Fruit fly (Drosophila melanogaster): ENCODE measurements around the gene chrb.

Gene chrb

DNA sequence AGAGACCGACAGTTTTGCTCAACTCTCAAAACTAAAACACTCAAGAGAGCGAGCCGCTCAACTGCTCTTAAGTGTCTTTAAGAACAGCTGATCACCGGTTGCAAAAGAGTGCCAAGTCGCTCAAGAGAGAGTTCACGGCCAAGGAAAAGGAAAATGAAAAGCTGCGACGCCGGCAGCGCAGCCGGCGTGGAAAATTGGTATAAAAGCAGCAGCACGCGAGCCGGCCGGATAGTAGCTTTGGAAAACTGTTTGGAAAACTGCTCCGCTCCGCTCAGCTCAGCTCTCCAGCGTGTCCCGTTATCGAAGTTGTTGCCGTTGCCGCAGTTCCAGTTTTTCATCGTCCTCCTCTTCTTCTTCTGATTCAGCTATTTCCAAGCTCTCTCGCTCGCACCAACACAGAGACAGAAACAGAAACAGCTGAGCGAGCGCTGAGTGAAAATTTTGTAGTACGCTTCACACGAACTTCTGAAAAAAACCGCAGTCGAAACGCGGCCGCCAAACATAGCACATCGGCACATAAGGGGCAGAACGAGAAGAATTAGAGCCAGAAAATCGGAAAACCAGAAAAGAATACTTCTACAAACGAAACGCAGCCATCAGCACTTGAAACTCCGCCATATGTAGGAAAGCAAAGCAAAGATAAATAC, at the start of gene chrb:
Gene chrb, plus strand, starts transcription at position 224 of the 647 bp plus-strand sequence.
- TF ChIP-seq CG8478 (optimal IDR thresholded peaks at IDR 0.05) (no peak), CTCF (optimal IDR thresholded peaks at IDR 0.05) (no peak)

DNA sequence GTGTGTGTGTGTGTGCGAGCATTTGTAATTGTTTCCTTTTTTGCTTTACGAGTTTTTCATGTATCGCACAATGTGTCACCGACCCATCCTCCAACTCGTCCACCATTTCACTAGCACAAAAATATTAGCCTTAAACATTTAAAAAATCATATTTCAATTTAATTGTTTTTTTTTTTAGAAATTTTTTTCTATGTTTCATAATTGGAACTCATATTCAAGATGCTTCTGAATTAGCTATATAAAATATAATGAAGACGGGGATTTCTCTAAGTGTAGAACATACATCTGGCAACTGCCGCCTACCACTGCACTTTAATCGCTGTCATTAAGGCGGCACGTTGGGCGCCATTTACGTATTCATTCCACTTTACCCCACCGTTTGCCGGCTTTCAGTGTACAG, 47.8 kb upstream of the chrb start:
- no peak for TF ChIP-seq CG8478 (optimal IDR thresholded peaks at IDR 0.05)
- no peak for TF ChIP-seq CTCF (optimal IDR thresholded peaks at IDR 0.05)

DNA sequence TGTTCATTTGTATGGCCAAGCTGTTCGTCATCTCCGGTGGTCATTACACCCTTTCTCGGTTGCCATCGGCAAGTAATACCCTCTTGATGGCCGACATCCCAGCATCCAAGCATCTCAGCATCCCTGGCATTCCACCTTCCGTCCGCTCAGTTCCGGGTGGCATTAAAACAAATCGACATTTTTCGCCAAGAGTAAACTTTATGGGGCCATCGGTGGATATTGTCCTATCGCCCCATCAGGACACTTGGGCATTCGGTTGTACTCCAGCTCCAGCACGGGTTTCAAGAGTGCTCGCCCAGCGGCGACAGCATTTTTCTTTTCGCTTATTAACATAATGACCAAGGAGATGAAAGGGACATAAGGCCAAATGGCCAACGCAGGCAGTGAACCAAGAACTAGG, 47.1 kb upstream of the chrb start:
- TF ChIP-seq CTCF (optimal IDR thresholded peaks at IDR 0.05): no peak
- TF ChIP-seq CG8478 (optimal IDR thresholded peaks at IDR 0.05): no peak

DNA sequence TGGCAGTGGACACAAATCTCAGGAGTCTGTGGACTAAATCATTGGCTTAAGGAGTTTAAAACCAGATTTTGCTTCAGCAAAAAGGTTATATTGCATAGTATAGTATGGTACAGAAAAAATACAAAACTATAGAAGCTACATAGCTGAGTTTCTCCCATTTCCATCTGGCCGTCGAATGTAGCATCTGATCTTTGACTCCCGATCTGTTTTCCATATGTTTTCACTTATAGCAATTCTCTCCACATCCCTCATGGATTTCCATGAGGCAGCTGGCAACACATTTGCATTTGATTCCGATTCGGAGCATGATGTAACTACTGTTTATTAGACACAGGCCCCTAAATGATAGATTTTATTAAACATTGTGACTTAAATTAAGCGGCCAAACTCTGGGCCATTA, 46.6 kb upstream of the chrb start:
- TF ChIP-seq CTCF (optimal IDR thresholded peaks at IDR 0.05) (no peak), CG8478 (optimal IDR thresholded peaks at IDR 0.05) (no peak)

DNA sequence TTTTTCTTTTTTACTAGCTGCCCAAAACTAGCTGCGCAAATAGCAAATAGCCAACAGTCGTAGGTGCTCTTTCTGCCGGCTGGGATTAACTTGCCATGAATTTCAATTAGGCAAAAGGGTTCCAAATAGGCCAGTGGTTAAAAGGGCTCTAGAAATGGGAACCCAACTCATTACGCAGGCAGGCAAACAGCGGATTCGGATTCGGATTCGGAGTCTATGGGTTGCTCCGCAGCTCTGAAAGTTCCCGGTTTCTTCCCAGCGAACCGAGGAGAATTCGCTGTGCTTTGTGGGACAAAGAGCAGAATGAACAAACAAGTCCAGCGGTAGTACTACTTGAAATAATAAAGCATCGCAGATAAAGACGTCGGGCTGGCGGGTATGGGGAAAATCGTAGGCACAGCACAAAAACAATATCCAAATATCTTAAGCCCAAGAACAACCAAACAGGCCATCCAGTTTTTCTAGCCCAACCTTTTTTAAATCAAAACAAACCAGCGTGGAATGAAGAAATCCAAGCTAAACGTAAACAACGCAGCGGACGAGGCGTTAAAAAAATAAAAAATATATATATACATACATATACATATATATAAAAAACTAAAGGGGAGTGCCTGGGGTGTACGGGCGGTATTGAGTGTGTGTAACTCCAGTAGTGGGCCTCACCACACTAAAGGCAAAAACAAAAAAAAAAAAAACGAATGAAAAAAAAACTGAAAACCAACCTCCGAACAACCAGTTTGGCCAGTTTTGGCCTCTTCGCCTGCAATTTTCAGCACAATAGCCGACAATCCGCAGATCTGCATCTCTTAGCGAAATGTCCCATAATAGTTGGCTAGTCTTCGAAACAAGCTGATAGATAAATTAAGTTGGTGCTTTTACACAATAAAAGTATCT, 45.2 kb upstream of the chrb start:
- no peak for TF ChIP-seq CG8478 (optimal IDR thresholded peaks at IDR 0.05)
- TF ChIP-seq CTCF (optimal IDR thresholded peaks at IDR 0.05): no peak

DNA sequence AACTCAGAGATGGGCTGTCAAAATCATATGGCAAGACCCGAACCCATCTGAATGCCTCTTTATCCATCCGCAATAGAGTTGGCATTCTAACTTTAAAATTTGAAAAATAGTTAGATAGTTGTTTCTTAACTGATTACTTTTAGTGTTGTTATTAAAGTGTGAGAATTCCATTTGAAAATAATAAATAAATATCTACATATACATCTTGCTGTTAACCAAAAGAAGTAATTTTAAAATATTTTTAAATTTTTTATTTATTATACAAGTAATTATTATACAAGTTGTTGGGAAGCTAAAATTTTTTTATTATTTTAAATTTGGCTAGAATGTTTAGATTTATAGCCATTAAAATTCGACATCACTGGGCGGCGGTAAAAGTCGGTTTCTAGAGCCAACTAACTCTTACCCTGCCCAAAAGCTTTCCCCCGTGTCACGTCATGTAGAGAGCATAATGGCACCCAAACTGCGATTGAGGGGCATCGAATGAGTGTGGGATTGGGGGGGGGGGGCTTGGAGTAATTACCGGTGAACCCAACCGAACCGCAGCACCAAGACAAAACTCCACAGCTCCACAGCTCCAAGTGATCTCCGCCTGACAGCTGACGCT, 43.8 kb upstream of the chrb start:
- TF ChIP-seq CG8478 (optimal IDR thresholded peaks at IDR 0.05) (no peak), CTCF (optimal IDR thresholded peaks at IDR 0.05) (no peak)

DNA sequence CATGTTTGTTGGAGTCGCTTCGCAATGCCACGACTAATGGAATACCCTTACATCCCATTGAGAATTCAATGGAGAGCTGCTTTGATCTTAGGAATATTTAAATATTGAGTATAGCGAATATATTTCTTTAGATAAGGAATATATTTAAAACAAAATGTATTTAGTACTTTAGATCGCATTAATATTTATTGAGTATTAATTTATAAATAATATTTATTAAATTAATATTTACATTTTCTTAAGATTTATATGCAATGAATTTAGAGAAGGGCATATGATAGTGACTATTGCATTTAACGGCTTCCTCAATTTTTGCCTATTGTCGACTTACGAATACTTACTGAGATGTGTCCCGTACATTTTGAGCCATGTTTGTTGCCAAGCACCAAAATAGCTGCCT, 43.2 kb upstream of the chrb start:
- TF ChIP-seq CTCF (optimal IDR thresholded peaks at IDR 0.05) (no peak), CG8478 (optimal IDR thresholded peaks at IDR 0.05) (no peak)

DNA sequence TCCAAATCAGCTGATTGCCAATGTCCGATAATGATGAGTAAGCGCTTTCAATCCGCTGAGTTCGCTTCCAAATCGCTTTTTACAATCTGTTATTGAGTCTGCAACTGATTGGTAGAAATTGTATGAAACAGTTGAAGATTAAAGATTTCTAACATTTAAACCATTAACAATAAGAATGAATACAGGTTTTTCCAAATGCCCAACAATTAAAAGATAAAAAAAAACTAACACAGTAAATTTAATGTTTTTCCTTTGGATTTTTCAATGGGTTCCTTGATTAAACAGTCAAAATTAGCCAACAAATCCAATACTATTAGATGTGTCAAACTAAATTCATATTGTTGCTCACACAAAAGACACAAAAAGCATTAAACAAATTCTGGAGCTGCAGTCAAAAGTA, 42.5 kb upstream of the chrb start, which contains the start of gene CG7557:
Gene CG7557, plus strand, starts transcription at position 301 of the 400 bp plus-strand sequence.
- TF ChIP-seq CTCF (optimal IDR thresholded peaks at IDR 0.05) (no peak), CG8478 (optimal IDR thresholded peaks at IDR 0.05) (no peak)

DNA sequence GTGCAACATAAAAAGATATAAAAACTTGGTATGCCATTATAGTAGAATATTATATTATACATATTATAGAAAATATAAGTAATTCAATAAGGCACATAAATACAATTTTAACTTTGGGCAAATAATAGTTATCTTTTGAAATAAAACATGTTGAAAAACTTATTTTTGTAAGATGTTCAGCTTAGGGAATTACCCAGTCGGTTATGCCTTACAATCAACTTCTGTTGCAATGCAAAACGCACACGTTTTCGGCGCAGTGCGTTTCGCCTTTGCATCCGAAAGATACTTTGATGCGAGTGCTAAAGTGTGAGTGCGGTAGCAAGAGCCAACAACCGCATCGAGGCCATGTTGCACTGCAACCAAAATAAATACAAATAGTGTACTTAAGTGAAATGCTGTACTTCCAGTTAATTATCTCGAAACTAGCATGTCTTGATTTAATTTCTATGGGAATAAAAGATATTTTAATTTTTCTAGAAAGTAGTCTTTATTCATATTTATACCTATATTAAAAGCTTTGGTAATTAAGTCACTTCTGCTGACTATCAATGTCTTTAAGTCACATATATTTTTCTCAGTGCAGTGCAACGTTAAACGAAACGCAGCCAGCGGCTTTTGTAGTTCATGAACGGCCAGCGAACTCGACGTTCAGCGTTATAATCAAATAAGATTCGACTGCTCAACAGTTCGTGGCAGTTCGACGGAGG, 40.2 kb upstream of the chrb start:
- TF ChIP-seq CG8478 (optimal IDR thresholded peaks at IDR 0.05): no peak
- TF ChIP-seq CTCF (optimal IDR thresholded peaks at IDR 0.05): no peak

DNA sequence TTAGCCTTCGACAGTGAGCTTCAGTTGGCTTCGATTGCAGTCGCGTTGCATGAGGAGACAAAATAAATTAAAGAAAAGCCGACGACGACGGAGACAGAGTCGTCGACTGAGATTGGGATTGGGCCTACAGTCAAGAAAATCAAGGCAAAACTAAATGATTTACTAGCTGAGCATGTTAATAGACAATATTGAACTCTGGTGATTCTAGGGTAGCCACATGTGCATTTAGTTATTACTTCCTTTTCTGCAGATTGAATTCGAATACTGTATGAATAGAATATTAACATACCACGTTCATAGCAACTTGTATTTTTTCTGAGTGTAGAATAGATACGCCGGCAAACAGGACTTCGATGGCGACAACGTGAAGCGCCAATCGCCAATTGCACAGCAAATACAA, 39.0 kb upstream of the chrb start:
- TF ChIP-seq CTCF (optimal IDR thresholded peaks at IDR 0.05) (no peak), CG8478 (optimal IDR thresholded peaks at IDR 0.05) (no peak)

DNA sequence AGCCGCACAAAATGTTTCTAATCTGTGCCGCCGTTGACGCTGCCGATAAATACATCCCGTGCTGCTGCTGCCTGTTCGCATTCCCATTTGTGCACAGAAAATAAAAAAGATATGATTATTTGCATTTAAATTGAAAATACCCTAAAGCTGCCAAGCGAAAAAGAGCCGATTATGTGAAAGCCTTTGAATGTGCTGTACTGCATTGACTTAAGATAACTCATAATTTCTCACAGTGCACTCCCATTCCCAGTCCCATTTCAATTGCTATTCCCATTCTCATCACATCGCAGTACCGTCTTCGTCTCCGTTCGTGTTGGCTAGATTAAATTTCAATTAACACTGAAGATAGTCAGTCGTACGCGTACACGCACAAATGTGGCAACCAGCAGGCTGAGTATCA, 38.4 kb upstream of the chrb start:
- TF ChIP-seq CTCF (optimal IDR thresholded peaks at IDR 0.05): no peak
- TF ChIP-seq CG8478 (optimal IDR thresholded peaks at IDR 0.05): no peak

DNA sequence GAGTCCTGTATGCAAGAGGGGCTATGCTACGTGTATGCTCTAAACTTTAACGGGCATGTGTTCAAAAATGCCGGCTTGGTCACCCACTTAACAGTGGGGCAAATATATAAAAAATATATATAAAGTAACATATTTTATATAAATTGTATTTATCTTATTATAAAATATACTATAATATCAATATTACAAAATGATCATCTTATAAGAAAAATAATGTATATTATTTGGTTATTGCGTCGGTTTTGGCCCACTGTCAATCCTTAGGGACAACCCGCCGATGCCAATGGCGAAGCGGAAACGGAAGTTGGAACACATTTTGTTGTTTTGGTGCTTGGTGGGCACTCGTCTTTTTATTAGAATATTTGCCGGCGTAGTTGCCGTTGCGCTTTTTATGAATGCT, 36.8 kb upstream of the chrb start:
- TF ChIP-seq CG8478 (optimal IDR thresholded peaks at IDR 0.05) (no peak), CTCF (optimal IDR thresholded peaks at IDR 0.05) (no peak)

DNA sequence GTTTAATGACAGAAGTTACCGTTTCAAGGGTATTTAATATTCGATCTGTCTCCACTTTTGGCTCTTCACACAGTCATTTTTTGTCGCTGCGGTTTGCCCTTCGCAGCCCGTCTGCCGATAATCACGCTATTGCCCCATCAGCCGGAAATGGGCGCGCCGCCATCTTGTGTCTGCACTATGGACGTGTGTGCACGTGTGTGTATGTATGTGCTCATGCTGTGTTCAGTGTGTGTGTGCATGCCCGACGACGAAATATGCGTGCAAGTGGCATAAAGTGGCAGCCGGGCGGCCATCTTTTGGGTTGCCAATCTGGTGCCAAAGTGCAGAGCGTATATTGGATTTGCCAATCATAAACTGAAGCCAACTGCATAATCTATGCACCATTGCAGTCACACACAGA, 32.9 kb upstream of the chrb start:
- TF ChIP-seq CG8478 (optimal IDR thresholded peaks at IDR 0.05) (no peak), CTCF (optimal IDR thresholded peaks at IDR 0.05) (no peak)

DNA sequence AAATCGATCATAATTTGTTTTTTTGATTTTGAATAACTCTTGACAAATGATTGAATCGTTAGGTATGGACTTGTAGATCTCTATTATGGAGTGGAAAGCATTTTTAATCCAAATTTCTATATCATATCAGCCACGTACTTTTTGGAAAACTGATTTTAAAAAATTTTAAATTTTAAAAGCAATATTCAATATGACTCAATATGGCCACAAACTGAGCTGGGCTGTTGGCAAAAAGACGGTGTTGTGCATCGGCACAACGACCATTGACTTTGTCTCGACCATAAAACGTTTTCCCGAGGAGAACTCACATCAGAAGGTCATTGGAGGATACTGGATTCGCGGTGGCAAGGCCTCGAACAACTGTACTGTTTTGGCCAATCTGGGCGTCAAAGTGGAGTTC, 29.0 kb upstream of the chrb start, which contains the start of the genes CG12289 and CG7551:
Gene CG12289, minus strand, starts transcription at position 101 of the 400 bp plus-strand sequence.
Gene CG7551, plus strand, starts transcription at position 121 of the 400 bp plus-strand sequence.
- no peak for TF ChIP-seq CG8478 (optimal IDR thresholded peaks at IDR 0.05)
- no peak for TF ChIP-seq CTCF (optimal IDR thresholded peaks at IDR 0.05)

DNA sequence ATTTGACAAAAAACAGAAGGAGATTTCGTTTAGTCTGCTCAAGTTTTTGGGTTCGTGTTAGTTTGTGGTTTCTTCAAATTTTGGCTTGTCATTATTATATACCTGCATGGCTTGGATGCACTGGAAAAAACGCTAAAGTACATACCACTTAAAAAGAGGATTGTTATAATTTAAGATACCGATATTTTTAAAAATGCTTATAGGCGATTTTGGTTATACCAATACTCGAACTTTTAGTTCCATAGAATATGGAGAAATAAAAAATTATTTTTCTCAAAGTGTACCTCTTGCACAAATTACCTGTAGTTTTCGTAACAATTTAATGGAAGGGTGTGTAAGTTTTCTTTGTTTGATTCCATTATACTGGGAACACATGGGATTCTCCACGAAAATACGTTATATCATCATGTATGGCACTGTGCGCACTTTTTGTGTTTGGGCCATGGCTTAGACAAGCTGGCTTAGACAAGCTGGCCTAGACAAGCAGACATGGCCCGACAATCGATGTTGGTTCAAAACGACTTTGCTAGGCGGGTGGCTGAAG, 21.9 kb upstream of the chrb start, which contains the start of gene Fum3:
Gene Fum3, minus strand, starts transcription at position 494 of the 544 bp plus-strand sequence.
- TF ChIP-seq CTCF (optimal IDR thresholded peaks at IDR 0.05) (no peak), CG8478 (optimal IDR thresholded peaks at IDR 0.05) (no peak)
